Worm (Caenorhabditis elegans): ENCODE measurements around the gene C52D10.3.

DNA sequence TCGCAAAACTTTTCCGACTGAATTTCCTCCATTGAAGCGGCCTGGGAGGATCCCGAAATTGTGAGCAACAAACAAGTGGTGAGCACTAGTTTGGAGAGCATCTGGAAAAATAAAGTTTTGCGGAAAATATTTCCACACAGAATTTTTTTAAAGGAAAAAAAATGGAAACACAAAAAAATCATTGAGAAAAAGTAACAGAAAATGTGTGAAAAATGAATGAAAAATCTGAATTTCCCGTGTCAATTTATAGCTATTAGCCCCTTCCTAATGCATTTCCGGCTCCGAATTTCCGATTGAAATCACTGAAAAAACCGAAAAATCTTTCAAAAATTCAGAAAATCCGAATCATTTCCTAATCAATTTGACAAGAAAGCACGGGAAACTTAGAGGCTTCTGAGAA, 15.5 kb downstream of the C52D10.3 start, which contains the start of gene flp-17:
- TF ChIP-seq zfp-2 (tag; optimal IDR thresholded peaks at IDR 0.05) (no peak), nhr-28 (tag; optimal IDR thresholded peaks at IDR 0.05) (no peak), mdl-1 (tag; optimal IDR thresholded peaks at IDR 0.05) (no peak), fkh-10 (GFP tag; optimal IDR thresholded peaks at IDR 0.05) (no peak), T26A8.4 (GFP tag; IDR thresholded peaks at IDR 0.05) (no peak), ceh-82 (tag; optimal IDR thresholded peaks at IDR 0.05) (no peak), ZK337.2 (GFP tag; IDR thresholded peaks at IDR 0.05) (no peak), nhr-76 (tag; optimal IDR thresholded peaks at IDR 0.05) (no peak), unc-39 (tag; optimal IDR thresholded peaks at IDR 0.05) (no peak), R02D3.7 (tag; optimal IDR thresholded peaks at IDR 0.05) (no peak), ces-1 (GFP tag; optimal IDR thresholded peaks at IDR 0.05) (no peak), ceh-32 (tag; optimal IDR thresholded peaks at IDR 0.05; ENCODE audit: poor library complexity) (no peak)

Data from whole organism, L4 larva.